Fruit fly (Drosophila melanogaster) whole organism, embryonic: ENCODE data around the gene CG7739.

Experiments used
- B-H2 ChIP-seq: fragments of 200-800 bp; sonication (Bioruptor generic); optimal IDR thresholded peaks from 2 replicates; lab custom pipeline; 2018; ENCODE audit warnings: missing biosample characterization, mild to moderate bottlenecking, missing genetic modification characterization
- Blimp-1 ChIP-seq: fragments of 200-800 bp; sonication (Bioruptor generic); optimal IDR thresholded peaks from 3 replicates; lab custom pipeline; 2018; ENCODE audit warnings: missing biosample characterization, missing genetic modification characterization, mild to moderate bottlenecking, moderate library complexity, missing genetic modification reagents
- BtbVII ChIP-seq: fragments of 200-800 bp; sonication (Bioruptor generic); optimal IDR thresholded peaks from 3 replicates; lab custom pipeline; 2017; ENCODE audit warnings: missing biosample characterization, mild to moderate bottlenecking, missing genetic modification characterization
- CG11247 ChIP-seq: fragments of 200-800 bp; sonication (Bioruptor generic); IDR thresholded peaks from 2 replicates; pipeline ENCODE4 v1.3.6; 2022; ENCODE audit warnings: missing biosample characterization, missing genetic modification characterization
- CG11398 ChIP-seq: fragments of 200-800 bp; sonication (Bioruptor generic); optimal IDR thresholded peaks from 2 replicates; lab custom pipeline; 2016; ENCODE audit warnings: missing biosample characterization, missing genetic modification characterization
- CG12236 ChIP-seq: fragments of 200-800 bp; sonication (Bioruptor generic); optimal IDR thresholded peaks from 2 replicates; lab custom pipeline; 2016; ENCODE audit warnings: missing biosample characterization, missing genetic modification characterization
- CG12744 ChIP-seq: fragments of 200-800 bp; sonication (Bioruptor generic); optimal IDR thresholded peaks from 2 replicates; lab custom pipeline; 2016; ENCODE audit warnings: missing biosample characterization, missing genetic modification characterization
- CG17802 ChIP-seq: fragments of 200-800 bp; sonication (Bioruptor generic); optimal IDR thresholded peaks from 2 replicates; lab custom pipeline; 2018; ENCODE audit warnings: missing biosample characterization, mild to moderate bottlenecking, missing genetic modification characterization, moderate library complexity
- CG18599 ChIP-seq: fragments of 200-800 bp; sonication (Bioruptor generic); optimal IDR thresholded peaks from 3 replicates; lab custom pipeline; 2017; ENCODE audit warnings: missing biosample characterization, missing genetic modification characterization, mild to moderate bottlenecking, moderate library complexity, missing genetic modification reagents
- CG2116 ChIP-seq: fragments of 200-800 bp; sonication (Bioruptor generic); optimal IDR thresholded peaks from 3 replicates; lab custom pipeline; 2018; ENCODE audit warnings: missing biosample characterization, mild to moderate bottlenecking, missing genetic modification characterization
- CG2712 ChIP-seq: fragments of 200-800 bp; optimal IDR thresholded peaks from 3 replicates; lab custom pipeline; 2019; ENCODE audit warnings: missing biosample characterization, mild to moderate bottlenecking, missing genetic modification characterization, moderate library complexity
- CG2875 ChIP-seq: fragments of 200-800 bp; sonication (Bioruptor generic); optimal IDR thresholded peaks from 2 replicates; lab custom pipeline; 2017; ENCODE audit warnings: missing biosample characterization, mild to moderate bottlenecking, missing genetic modification characterization, missing genetic modification reagents
- CG30403 ChIP-seq: fragments of 200-800 bp; sonication (Bioruptor generic); optimal IDR thresholded peaks from 3 replicates; lab custom pipeline; 2016; ENCODE audit warnings: missing biosample characterization, missing genetic modification characterization
- CG31224 ChIP-seq: fragments of 200-800 bp; sonication (Bioruptor generic); IDR thresholded peaks from 2 replicates; pipeline ENCODE4 v1.3.6; 2022; ENCODE audit warnings: missing biosample characterization, missing genetic modification characterization
- CG32532 ChIP-seq: fragments of 200-800 bp; sonication (Bioruptor generic); IDR thresholded peaks from 2 replicates; pipeline ENCODE4 v1.3.6; 2022; ENCODE audit warnings: missing biosample characterization, missing genetic modification characterization
- CG33557 ChIP-seq: fragments of 200-800 bp; sonication (Bioruptor generic); optimal IDR thresholded peaks from 2 replicates; lab custom pipeline; 2019; ENCODE audit warnings: missing biosample characterization, mild to moderate bottlenecking, missing genetic modification characterization, moderate library complexity
- CG6683 ChIP-seq: fragments of 200-800 bp; sonication (Bioruptor generic); optimal IDR thresholded peaks from 2 replicates; lab custom pipeline; 2017; ENCODE audit warnings: missing biosample characterization, mild to moderate bottlenecking, missing genetic modification characterization, missing genetic modification reagents
- CG6813 ChIP-seq: fragments of 200-800 bp; sonication (Bioruptor generic); optimal IDR thresholded peaks from 2 replicates; lab custom pipeline; 2017; ENCODE audit warnings: missing biosample characterization, missing genetic modification characterization, mild to moderate bottlenecking, moderate library complexity, missing genetic modification reagents
- CG8944 ChIP-seq: fragments of 200-800 bp; sonication (Bioruptor generic); optimal IDR thresholded peaks from 3 replicates; lab custom pipeline; 2016; ENCODE audit warnings: missing biosample characterization, missing genetic modification characterization
- D19B ChIP-seq: fragments of 200-800 bp; sonication (Bioruptor generic); optimal IDR thresholded peaks from 2 replicates; lab custom pipeline; 2017; ENCODE audit warnings: missing biosample characterization, mild to moderate bottlenecking, missing genetic modification characterization
- Dfd ChIP-seq, 2 experiments: fragments of >200 bp; optimal IDR thresholded peaks; 2 replicates each; lab custom pipeline; 2017; ENCODE audit warnings: missing biosample characterization in 2 of 2, missing genetic modification characterization in 2 of 2
- Dip3 ChIP-seq: fragments of 200-800 bp; sonication (Bioruptor generic); optimal IDR thresholded peaks from 3 replicates; lab custom pipeline; 2016; ENCODE audit warnings: missing biosample characterization, missing genetic modification characterization
- Ets65A ChIP-seq: fragments of 200-800 bp; sonication (Bioruptor generic); peaks from one replicate; lab custom pipeline; 2016; ENCODE audit warnings: missing biosample characterization, missing genetic modification characterization
- Gug ChIP-seq: fragments of 200-800 bp; sonication (Bioruptor generic); IDR thresholded peaks from 4 replicates; pipeline ENCODE4 v1.3.6; 2022; ENCODE audit warnings: missing biosample characterization, missing genetic modification characterization
- H2.0 ChIP-seq: fragments of 200-800 bp; sonication (Bioruptor generic); IDR thresholded peaks from 2 replicates; pipeline ENCODE4 v1.3.6; 2022; ENCODE audit warnings: missing biosample characterization, missing genetic modification characterization
- HLH3B ChIP-seq: fragments of 200-800 bp; sonication (Bioruptor generic); IDR thresholded peaks from 2 replicates; pipeline ENCODE4 v1.3.6; 2022; ENCODE audit warnings: missing biosample characterization, missing genetic modification characterization
- Hr78 ChIP-seq, 2 experiments: fragments of 200-800 bp in 1 of 2; fragments of >200 bp in 1 of 2; sonication (Bioruptor generic) in 1 of 2; optimal IDR thresholded peaks; 2 replicates each; lab custom pipeline; 2017 to 2019; ENCODE audit warnings: missing biosample characterization in 2 of 2, missing genetic modification characterization in 2 of 2, mild to moderate bottlenecking in 1 of 2, moderate library complexity in 1 of 2
- Hsf ChIP-seq: fragments of 200-800 bp; sonication (Bioruptor generic); optimal IDR thresholded peaks from 3 replicates; lab custom pipeline; 2016; ENCODE audit warnings: missing biosample characterization, missing genetic modification characterization
- Oli ChIP-seq: fragments of 200-800 bp; sonication (Bioruptor generic); optimal IDR thresholded peaks from 2 replicates; lab custom pipeline; 2018; ENCODE audit warnings: missing biosample characterization, mild to moderate bottlenecking, missing genetic modification characterization, moderate library complexity
- Ravus ChIP-seq: fragments of 200-800 bp; sonication (Bioruptor generic); IDR thresholded peaks from 2 replicates; pipeline ENCODE4 v1.3.6; 2022; ENCODE audit warnings: missing biosample characterization, missing genetic modification characterization
- TFAM ChIP-seq: fragments of 200-800 bp; sonication (Bioruptor generic); optimal IDR thresholded peaks from 2 replicates; lab custom pipeline; 2017; ENCODE audit warnings: missing biosample characterization, missing genetic modification characterization, inconsistent platforms
- Usf ChIP-seq: fragments of 200-800 bp; sonication (Bioruptor generic); optimal IDR thresholded peaks from 2 replicates; lab custom pipeline; 2017; ENCODE audit warnings: missing genotype, missing biosample characterization, missing genetic modification characterization
- al ChIP-seq: fragments of 200-800 bp; sonication (Bioruptor generic); IDR thresholded peaks from 2 replicates; pipeline ENCODE4 v1.3.6; 2022; ENCODE audit warnings: missing biosample characterization, missing genetic modification characterization
- bab2 ChIP-seq: fragments of 200-800 bp; sonication (Bioruptor generic); optimal IDR thresholded peaks from 2 replicates; lab custom pipeline; 2016; ENCODE audit warnings: missing biosample characterization, missing genetic modification characterization
- bbx ChIP-seq: fragments of 200-800 bp; sonication (Bioruptor generic); IDR thresholded peaks from 2 replicates; pipeline ENCODE4 v1.3.6; 2022; ENCODE audit warnings: missing biosample characterization, missing genetic modification characterization; ENCODE audit not compliant: partially characterized antibody
- bigmax ChIP-seq: fragments of 200-800 bp; sonication (Bioruptor generic); optimal IDR thresholded peaks from 2 replicates; lab custom pipeline; 2018; ENCODE audit warnings: missing biosample characterization, mild to moderate bottlenecking, missing genetic modification characterization
- bowl ChIP-seq: fragments of 200-800 bp; sonication (Bioruptor generic); IDR thresholded peaks from 2 replicates; pipeline ENCODE4 v1.3.6; 2022; ENCODE audit warnings: missing biosample characterization, missing genetic modification characterization
- caup ChIP-seq: fragments of 200-800 bp; sonication (Bioruptor generic); optimal IDR thresholded peaks from 3 replicates; lab custom pipeline; 2017; ENCODE audit warnings: missing biosample characterization, mild to moderate bottlenecking, missing genetic modification characterization, moderate library complexity; ENCODE audit not compliant: severe bottlenecking
- ci ChIP-seq: fragments of 200-800 bp; sonication (Bioruptor generic); IDR thresholded peaks from 3 replicates; pipeline ENCODE4 v1.3.6; 2022; ENCODE audit warnings: missing biosample characterization, missing genetic modification characterization
- dimm ChIP-seq: fragments of 200-800 bp; sonication (Bioruptor generic); IDR thresholded peaks from 2 replicates; pipeline ENCODE4 v1.3.6; 2022; ENCODE audit warnings: missing biosample characterization, missing genetic modification characterization
- dmrt99B ChIP-seq: fragments of 200-800 bp; sonication (Bioruptor generic); optimal IDR thresholded peaks from 2 replicates; lab custom pipeline; 2018; ENCODE audit warnings: missing biosample characterization, mild to moderate bottlenecking, missing genetic modification characterization, moderate library complexity
- eyg ChIP-seq: fragments of 200-800 bp; sonication (Bioruptor generic); optimal IDR thresholded peaks from 3 replicates; lab custom pipeline; 2016; ENCODE audit warnings: missing biosample characterization, missing genetic modification characterization
- h ChIP-seq: fragments of >200 bp; optimal IDR thresholded peaks from 2 replicates; lab custom pipeline; 2017
- lab ChIP-seq: fragments of 200-800 bp; sonication (Bioruptor generic); optimal IDR thresholded peaks from 3 replicates; lab custom pipeline; 2017; ENCODE audit warnings: missing biosample characterization, missing genetic modification characterization, mild to moderate bottlenecking, moderate library complexity, missing genetic modification reagents
- nerfin-2 ChIP-seq: fragments of 200-800 bp; sonication (Bioruptor generic); IDR thresholded peaks from 2 replicates; pipeline ENCODE4 v1.3.6; 2022; ENCODE audit warnings: missing biosample characterization, missing genetic modification characterization; ENCODE audit not compliant: partially characterized antibody
- ssp ChIP-seq: fragments of 200-800 bp; sonication (Bioruptor generic); IDR thresholded peaks from 2 replicates; pipeline ENCODE4 v1.3.6; 2022; ENCODE audit warnings: missing biosample characterization, missing genetic modification characterization
- stc ChIP-seq: fragments of 200-800 bp; sonication (Bioruptor generic); IDR thresholded peaks from 2 replicates; pipeline ENCODE4 v1.3.6; 2022; ENCODE audit warnings: missing biosample characterization, missing genetic modification characterization
- stwl ChIP-seq: fragments of 200-800 bp; sonication (Bioruptor generic); optimal IDR thresholded peaks from 3 replicates; lab custom pipeline; 2018; ENCODE audit warnings: missing biosample characterization, mild to moderate bottlenecking, missing genetic modification characterization, moderate library complexity
- ttk ChIP-seq: fragments of 200-800 bp; sonication (Bioruptor generic); IDR thresholded peaks from 2 replicates; pipeline ENCODE4 v2.1.2; 2022; ENCODE audit warnings: missing biosample characterization, missing genetic modification characterization

CG7739 gene

DNA sequence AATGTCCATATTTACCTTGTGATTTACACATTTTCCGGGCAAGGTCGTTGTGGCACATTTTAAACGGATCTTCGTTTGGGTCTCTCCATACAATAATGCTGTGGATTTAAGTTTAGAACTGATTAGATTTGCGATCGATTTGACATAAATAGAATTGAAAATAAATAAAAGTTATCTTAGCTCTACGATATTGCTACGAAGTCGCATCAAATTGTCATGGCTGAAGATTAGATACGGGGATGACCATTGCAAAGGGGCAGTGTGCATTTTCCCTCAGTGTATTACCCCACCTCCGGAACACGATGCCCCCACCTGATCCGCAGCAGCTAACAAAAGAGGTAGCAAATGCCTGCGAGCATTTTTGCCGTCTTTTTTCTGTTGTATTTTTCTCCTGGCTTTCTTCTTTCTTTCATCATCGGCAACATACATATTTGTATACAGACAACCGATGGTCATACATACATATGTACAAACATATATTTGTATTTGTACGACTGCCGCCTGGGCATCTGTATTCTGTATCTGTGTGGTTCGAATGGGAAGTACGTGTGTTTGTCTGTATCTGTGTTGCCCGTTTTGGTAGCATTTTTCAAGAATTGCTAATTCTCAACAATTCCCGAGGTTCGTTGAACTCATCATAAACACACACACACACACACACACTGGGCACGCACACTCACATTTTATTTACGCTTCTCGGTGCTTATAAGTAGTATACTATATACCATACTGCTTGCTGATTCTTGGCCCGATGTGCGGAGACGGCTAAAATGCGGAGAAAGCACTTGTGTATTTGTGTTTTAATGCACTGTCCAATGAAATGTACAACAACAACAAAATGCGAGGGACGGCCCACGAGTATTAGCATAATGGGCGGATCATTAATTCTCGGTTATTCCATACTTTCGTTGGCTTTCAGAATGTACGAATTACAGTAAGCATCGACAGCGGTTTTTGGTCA, 18.1 kb downstream of the CG7739 start (continued):
- TF ChIP-seq CG17802 (no peak), CG30403 (GFP tag; lab: Kevin White, UChicago) (no peak), eyg (GFP tag; lab: Kevin White, UChicago) (no peak), B-H2 (GFP tag; lab: Kevin White, UChicago) (no peak), HLH3B (GFP tag; lab: Robert Waterston, UW) (no peak), bbx (GFP tag; lab: Robert Waterston, UW) (no peak), Ets65A (peak; percentile 60), Dfd (GFP tag; optimal IDR thresholded peaks at IDR 0.05; lab: Kevin White, UChicago) (no peak), H2.0 (GFP tag; lab: Robert Waterston, UW) (no peak), CG12744 (GFP tag; lab: Kevin White, UChicago) (no peak), CG2116 (GFP tag; lab: Kevin White, UChicago) (no peak), dimm (GFP tag; lab: Robert Waterston, UW) (no peak), TFAM (GFP tag; lab: Kevin White, UChicago) (no peak), BtbVII (GFP tag; lab: Kevin White, UChicago) (no peak), dmrt99B (tag; lab: Kevin White, UChicago) (peak; percentile 20), Dip3 (no peak), Ravus (GFP tag; lab: Robert Waterston, UW) (no peak), Hsf (no peak), CG8944 (GFP tag; lab: Kevin White, UChicago) (no peak), h (no peak), Oli (tag; lab: Kevin White, UChicago) (no peak), Gug (peak; percentile 16; the same call in 1 of the 4 replicates), CG32532 (GFP tag; lab: Robert Waterston, UW) (no peak), al (GFP tag; lab: Robert Waterston, UW) (no peak), Hr78 (GFP tag; optimal IDR thresholded peaks at IDR 0.05; lab: Kevin White, UChicago) (no peak), CG2875 (no peak), caup (GFP tag; lab: Kevin White, UChicago) (no peak), ssp (GFP tag; lab: Robert Waterston, UW) (no peak), CG31224 (no peak), CG6683 (GFP tag; lab: Kevin White, UChicago) (no peak), CG12236 (GFP tag; lab: Kevin White, UChicago) (no peak), Blimp-1 (GFP tag; lab: Kevin White, UChicago) (no peak), nerfin-2 (GFP tag; lab: Robert Waterston, UW) (no peak), stwl (tag; lab: Kevin White, UChicago) (no peak), bigmax (no peak), bowl (no peak), lab (GFP tag; lab: Kevin White, UChicago) (peak; percentile 12), CG33557 (GFP tag; lab: Kevin White, UChicago) (no peak), CG11247 (no peak), CG18599 (GFP tag; lab: Kevin White, UChicago) (no peak), Usf (GFP tag; lab: Kevin White, UChicago) (no peak), ci (GFP tag; lab: Robert Waterston, UW) (peak; percentile 46; the same call in 1 of the 3 replicates), bab2 (GFP tag; lab: Kevin White, UChicago) (no peak), CG11398 (GFP tag; lab: Kevin White, UChicago) (no peak), D19B (GFP tag; lab: Kevin White, UChicago) (no peak), stc (GFP tag; lab: Robert Waterston, UW) (no peak), CG6813 (GFP tag; lab: Kevin White, UChicago) (no peak), ttk (GFP tag; lab: Robert Waterston, UW) (no peak), CG2712 (tag; lab: Kevin White, UChicago) (no peak)
